Fruit fly (Drosophila melanogaster): ENCODE data around the gene CG14397.

Gene CG14397

DNA sequence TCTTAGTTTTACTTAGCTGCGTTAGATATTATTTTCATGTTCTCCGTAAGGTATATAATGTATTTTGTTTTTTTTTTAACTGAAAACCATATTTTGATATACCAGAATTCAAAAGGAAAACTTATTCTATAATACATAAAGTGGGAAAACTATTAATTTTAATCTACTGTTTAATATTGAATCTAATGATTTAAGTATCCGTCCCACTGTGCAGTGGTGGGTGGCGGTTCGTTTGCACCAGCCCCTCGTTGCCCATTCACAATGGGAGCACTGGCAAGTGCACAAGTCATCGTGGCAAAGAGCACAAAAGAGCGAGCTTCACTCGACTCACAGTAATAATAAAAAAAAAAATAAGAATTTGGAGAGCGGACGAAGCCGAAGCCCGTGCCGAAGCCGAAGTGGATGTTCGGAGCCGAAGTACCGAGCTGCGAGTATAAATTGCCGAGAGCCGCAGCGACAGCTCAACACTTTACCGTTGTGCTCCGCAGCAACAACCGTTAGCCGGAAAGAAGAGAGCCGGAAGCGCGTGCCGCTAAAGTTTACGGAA is 5.5 kb downstream of the CG14397 start, which contains the start of gene CG34136 (continued):
- TF ChIP-seq CG32772 (GFP tag; IDR thresholded peaks at IDR 0.05) (no peak), chinmo (GFP tag; IDR thresholded peaks at IDR 0.05; ENCODE audit: partially characterized antibody) (peak; percentile 91), mld (GFP tag; IDR thresholded peaks at IDR 0.05; ENCODE audit: partially characterized antibody) (no peak), CG7556 (GFP tag; optimal IDR thresholded peaks at IDR 0.05) (no peak), croc (GFP tag; conservative IDR thresholded peaks at IDR 0.05) (no peak), CG4730 (GFP tag; IDR thresholded peaks at IDR 0.05) (no peak), CG2678 (tag; optimal IDR thresholded peaks at IDR 0.05) (peak; percentile 69), Aef1 (GFP tag; IDR thresholded peaks at IDR 0.05) (no peak), sim (GFP tag; IDR thresholded peaks at IDR 0.05) (no peak), sob (GFP tag; IDR thresholded peaks at IDR 0.05) (peak; percentile 46; the same call in 1 of the 2 replicates), CG13287 (GFP tag; IDR thresholded peaks at IDR 0.05; ENCODE audit: partially characterized antibody) (no peak), abd-A (tag; optimal IDR thresholded peaks at IDR 0.05) (no peak), Dbx (GFP tag; IDR thresholded peaks at IDR 0.05) (no peak), CG14014 (GFP tag; IDR thresholded peaks at IDR 0.05) (no peak), zf30C (GFP tag; optimal IDR thresholded peaks at IDR 0.05) (no peak), ash1 (GFP tag; optimal IDR thresholded peaks at IDR 0.05) (no peak), bbx (GFP tag; IDR thresholded peaks at IDR 0.05; ENCODE audit: partially characterized antibody) (peak; percentile 25; the same call in 1 of the 2 replicates), lilli (GFP tag; optimal IDR thresholded peaks at IDR 0.05) (no peak), BEAF-32 (GFP tag; optimal IDR thresholded peaks at IDR 0.05) (no peak), ewg (GFP tag; optimal IDR thresholded peaks at IDR 0.05) (no peak), CG12744 (GFP tag; optimal IDR thresholded peaks at IDR 0.05) (no peak), Taf1 (GFP tag; IDR thresholded peaks at IDR 0.05) (no peak), aop (GFP tag; IDR thresholded peaks at IDR 0.05) (no peak), pum (GFP tag; optimal IDR thresholded peaks at IDR 0.05) (no peak), CG15601 (tag; optimal IDR thresholded peaks at IDR 0.05) (no peak), CG11696 (GFP tag; IDR thresholded peaks at IDR 0.05) (no peak), pho (GFP tag; optimal IDR thresholded peaks at IDR 0.05) (no peak), CG9932 (GFP tag; IDR thresholded peaks at IDR 0.05) (no peak), Fer2 (tag; optimal IDR thresholded peaks at IDR 0.05) (no peak), ftz-f1 (GFP tag; optimal IDR thresholded peaks at IDR 0.05) (no peak), Abd-B (GFP tag; optimal IDR thresholded peaks at IDR 0.05) (peak; percentile 18), corto (GFP tag; optimal IDR thresholded peaks at IDR 0.05) (no peak), CG14667 (GFP tag; IDR thresholded peaks at IDR 0.05) (no peak), Pdp1 (GFP tag; optimal IDR thresholded peaks at IDR 0.05) (no peak), CG33213 (GFP tag; optimal IDR thresholded peaks at IDR 0.05) (no peak), grau (tag; optimal IDR thresholded peaks at IDR 0.05) (peak; percentile 36), da (GFP tag; optimal IDR thresholded peaks at IDR 0.05) (no peak), Trl (optimal IDR thresholded peaks at IDR 0.05) (peak; percentile 57 to 60), Trl (GFP tag; optimal IDR thresholded peaks at IDR 0.05) (peak; percentile 20), ERR (GFP tag; optimal IDR thresholded peaks at IDR 0.05) (no peak), CG1647 (GFP tag; optimal IDR thresholded peaks at IDR 0.05) (no peak), CG2120 (GFP tag; optimal IDR thresholded peaks at IDR 0.05) (peak; percentile 25), CG8388 (GFP tag; optimal IDR thresholded peaks at IDR 0.05) (peak; percentile 15), danr (GFP tag; IDR thresholded peaks at IDR 0.05) (no peak), Med (GFP tag) (peak; percentile 85), Camta (GFP tag; optimal IDR thresholded peaks at IDR 0.05) (no peak), fd64A (GFP tag; optimal IDR thresholded peaks at IDR 0.05) (no peak), Xbp1 (GFP tag; optimal IDR thresholded peaks at IDR 0.05) (peak; percentile 21), CG17912 (GFP tag; optimal IDR thresholded peaks at IDR 0.05) (no peak), CG14050 (GFP tag; IDR thresholded peaks at IDR 0.05) (no peak), nmo (GFP tag; optimal IDR thresholded peaks at IDR 0.05) (peak; percentile 50)

Data from whole organism, embryonic.